Fruit fly (Drosophila melanogaster): ENCODE data around the gene CG12288.
A peak's percentile ranks its signal among the peaks of the same experiment; 100 is the strongest.

The CG12288 gene

DNA sequence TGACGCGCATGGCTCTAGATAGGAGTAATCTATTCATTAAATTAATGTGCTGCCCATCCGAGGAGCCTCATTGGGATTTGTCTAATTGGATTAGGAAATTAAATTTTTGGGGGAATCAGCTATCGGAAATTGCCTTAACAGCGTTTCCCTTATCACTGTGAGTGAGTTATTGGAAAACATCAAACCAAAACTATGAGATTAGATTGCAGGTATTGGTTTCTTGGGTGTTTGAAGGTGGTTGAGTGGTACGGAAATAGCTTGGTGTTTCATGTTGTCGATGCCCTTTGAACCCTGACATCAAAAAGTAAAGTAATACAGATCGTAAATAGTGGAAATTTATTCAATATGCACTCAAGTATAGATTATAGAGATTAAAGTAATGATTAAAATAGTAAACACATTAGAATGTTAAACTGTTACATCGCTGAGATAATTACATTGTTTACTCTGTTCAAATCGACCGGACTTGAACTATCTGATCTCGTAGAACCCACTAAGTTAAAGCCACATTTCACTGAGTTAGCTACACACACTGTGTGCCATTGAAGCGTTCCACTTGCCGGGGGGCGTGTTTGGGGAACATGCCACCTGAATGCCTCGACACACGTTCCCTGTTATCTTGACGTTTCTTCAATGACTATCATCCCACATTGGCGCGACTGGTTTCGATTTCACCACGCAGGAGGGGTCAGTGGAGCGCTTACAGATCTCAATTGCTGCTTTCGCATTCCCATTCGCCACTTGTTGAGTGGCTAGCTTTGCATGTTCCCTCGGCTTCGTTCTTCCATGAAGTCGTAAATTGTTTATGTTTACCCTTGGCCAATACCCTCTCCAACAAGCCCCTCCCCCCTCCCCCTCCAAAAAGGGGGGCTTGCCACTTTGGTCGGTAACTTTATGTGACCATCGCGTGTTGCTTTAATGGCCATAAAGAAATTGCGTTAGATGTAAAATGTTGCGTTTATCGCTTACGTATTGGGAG, 18.9 kb downstream of the CG12288 start (continued):
- TF ChIP-seq CG15601 (tag; optimal IDR thresholded peaks at IDR 0.05) (no peak), CG7786 (GFP tag; optimal IDR thresholded peaks at IDR 0.05) (no peak), CG11504 (tag; optimal IDR thresholded peaks at IDR 0.05) (no peak), seq (GFP tag; IDR thresholded peaks at IDR 0.05) (no peak), salm (tag; optimal IDR thresholded peaks at IDR 0.05) (no peak), Fer2 (tag; optimal IDR thresholded peaks at IDR 0.05) (no peak), slp2 (GFP tag; optimal IDR thresholded peaks at IDR 0.05) (no peak), CG31224 (GFP tag; IDR thresholded peaks at IDR 0.05) (no peak), CG3726 (GFP tag; IDR thresholded peaks at IDR 0.05) (no peak), HLH4C (GFP tag; IDR thresholded peaks at IDR 0.05; ENCODE audit: partially characterized antibody) (no peak), insv (GFP tag; optimal IDR thresholded peaks at IDR 0.05) (no peak), CG2116 (GFP tag; optimal IDR thresholded peaks at IDR 0.05) (no peak), CG5953 (GFP tag; IDR thresholded peaks at IDR 0.05) (no peak), ind (GFP tag; optimal IDR thresholded peaks at IDR 0.05) (no peak), ap (GFP tag; IDR thresholded peaks at IDR 0.05) (no peak), Poxn (GFP tag; IDR thresholded peaks at IDR 0.05) (no peak), yki (optimal IDR thresholded peaks at IDR 0.05) (no peak), jumu (GFP tag; optimal IDR thresholded peaks at IDR 0.05) (no peak), Lim3 (GFP tag; IDR thresholded peaks at IDR 0.05) (peak; percentile 10; the same call in 1 of the 2 replicates), D (optimal IDR thresholded peaks at IDR 0.05) (no peak), D (GFP tag; optimal IDR thresholded peaks at IDR 0.05) (no peak), fd64A (GFP tag; optimal IDR thresholded peaks at IDR 0.05) (no peak), CG8281 (tag; optimal IDR thresholded peaks at IDR 0.05) (no peak), CG42726 (GFP tag; IDR thresholded peaks at IDR 0.05; ENCODE audit: partially characterized antibody) (no peak), CG10431 (GFP tag; optimal IDR thresholded peaks at IDR 0.05) (no peak), inv (GFP tag; IDR thresholded peaks at IDR 0.05; ENCODE audit: partially characterized antibody) (no peak), Meics (GFP tag; optimal IDR thresholded peaks at IDR 0.05) (no peak), sens-2 (GFP tag; IDR thresholded peaks at IDR 0.05) (no peak), grn (GFP tag; optimal IDR thresholded peaks at IDR 0.05) (peak; percentile 58), CG17612 (GFP tag; IDR thresholded peaks at IDR 0.05) (no peak), CG4820 (GFP tag; optimal IDR thresholded peaks at IDR 0.05) (no peak), CG6683 (GFP tag; optimal IDR thresholded peaks at IDR 0.05) (no peak), Elba2 (GFP tag; optimal IDR thresholded peaks at IDR 0.05) (no peak), Scr (GFP tag; IDR thresholded peaks at IDR 0.05; ENCODE audit: partially characterized antibody) (no peak), H2.0 (GFP tag; IDR thresholded peaks at IDR 0.05) (no peak), MTF-1 (GFP tag; optimal IDR thresholded peaks at IDR 0.05; ENCODE audit: borderline replicate concordance) (no peak), CG17802 (tag; optimal IDR thresholded peaks at IDR 0.05) (no peak), CG4617 (GFP tag; optimal IDR thresholded peaks at IDR 0.05; ENCODE audit: borderline replicate concordance) (no peak), so (GFP tag; IDR thresholded peaks at IDR 0.05) (no peak), CG13287 (GFP tag; IDR thresholded peaks at IDR 0.05; ENCODE audit: partially characterized antibody) (no peak), tap (tag; optimal IDR thresholded peaks at IDR 0.05) (no peak), pfk (GFP tag; optimal IDR thresholded peaks at IDR 0.05) (no peak), B-H2 (GFP tag; optimal IDR thresholded peaks at IDR 0.05) (no peak), CG9609 (GFP tag; optimal IDR thresholded peaks at IDR 0.05) (no peak), CG4424 (GFP tag; optimal IDR thresholded peaks at IDR 0.05) (no peak), disco-r (GFP tag; optimal IDR thresholded peaks at IDR 0.05) (no peak), CG10462 (GFP tag; optimal IDR thresholded peaks at IDR 0.05) (no peak), Gug (GFP tag; IDR thresholded peaks at IDR 0.05) (no peak), GATAe (GFP tag; conservative IDR thresholded peaks at IDR 0.05) (peak; percentile 34; the same call in 1 of the 2 replicates), CG15269 (tag; optimal IDR thresholded peaks at IDR 0.05) (peak; percentile 2)

Data from whole organism, embryonic.